Fruit fly (Drosophila melanogaster): ENCODE measurements around the gene mld.

mld gene

dm6 chr3R:24588829-24589638 is 3.6 kb downstream of the mld start:
- no peak for TF ChIP-seq dmrt93B (GFP tag; optimal IDR thresholded peaks at IDR 0.05)
- TF ChIP-seq HLH106 (tag; optimal IDR thresholded peaks at IDR 0.05) = no peak
- TF ChIP-seq lola (GFP tag; optimal IDR thresholded peaks at IDR 0.05) = no peak
- TF ChIP-seq Hr83 (GFP tag; optimal IDR thresholded peaks at IDR 0.05; ENCODE audit: poor library complexity, severe bottlenecking) = peak; percentile 15
- no peak for TF ChIP-seq Myc (optimal IDR thresholded peaks at IDR 0.05)
- no peak for TF ChIP-seq CG32264 (GFP tag; optimal IDR thresholded peaks at IDR 0.05)
- TF ChIP-seq Sp1 (GFP tag; optimal IDR thresholded peaks at IDR 0.05) = peak; percentile 9
- TF ChIP-seq psq (GFP tag; optimal IDR thresholded peaks at IDR 0.05) = no peak
- TF ChIP-seq Dif (GFP tag; optimal IDR thresholded peaks at IDR 0.05; ENCODE audit: partially characterized antibody) = peak; percentile 12
- TF ChIP-seq Hnf4 (GFP tag; optimal IDR thresholded peaks at IDR 0.05) = no peak
- no peak for TF ChIP-seq jim (GFP tag; optimal IDR thresholded peaks at IDR 0.05)
- no peak for TF ChIP-seq Mio (GFP tag; optimal IDR thresholded peaks at IDR 0.05)
- no peak for TF ChIP-seq dsf (GFP tag; optimal IDR thresholded peaks at IDR 0.05; ENCODE audit: borderline replicate concordance)
- TF ChIP-seq Rel (GFP tag; optimal IDR thresholded peaks at IDR 0.05) = no peak
- TF ChIP-seq Rel (tag; optimal IDR thresholded peaks at IDR 0.05) = peak; percentile 10
- TF ChIP-seq dl (GFP tag; optimal IDR thresholded peaks at IDR 0.05; ENCODE audit: insufficient read depth in 1 of 2, partially characterized antibody in 2 of 2) = no peak
- TF ChIP-seq Abd-B (GFP tag; optimal IDR thresholded peaks at IDR 0.05) = no peak
- TF ChIP-seq h (GFP tag; optimal IDR thresholded peaks at IDR 0.05) = no peak
- no peak for TF ChIP-seq sv (GFP tag; optimal IDR thresholded peaks at IDR 0.05)
- TF ChIP-seq tai (GFP tag; optimal IDR thresholded peaks at IDR 0.05) = no peak

- TF ChIP-seq fru (GFP tag; optimal IDR thresholded peaks at IDR 0.05) (no peak), Dfd (GFP tag; optimal IDR thresholded peaks at IDR 0.05) (peak; percentile 40), Rel (GFP tag; optimal IDR thresholded peaks at IDR 0.05) (no peak), Rel (tag; optimal IDR thresholded peaks at IDR 0.05) (peak; percentile 4)
Measured at dm6 chr3R:24590276-24590675, 4.8 kb downstream of the mld start.

dm6 chr3R:24593733-24594132 is 8.3 kb downstream of the mld start:
- TF ChIP-seq psq (GFP tag; optimal IDR thresholded peaks at IDR 0.05) = peak; percentile 28
- no peak for TF ChIP-seq CrebA (GFP tag; optimal IDR thresholded peaks at IDR 0.05; ENCODE audit: borderline replicate concordance)
- TF ChIP-seq Dif (GFP tag; optimal IDR thresholded peaks at IDR 0.05; ENCODE audit: partially characterized antibody) = peak; percentile 58
- no peak for TF ChIP-seq pan (optimal IDR thresholded peaks at IDR 0.05)
- TF ChIP-seq Vsx2 (GFP tag; optimal IDR thresholded peaks at IDR 0.05; ENCODE audit: partially characterized antibody) = peak; percentile 74
- TF ChIP-seq Hr83 (GFP tag; optimal IDR thresholded peaks at IDR 0.05; ENCODE audit: poor library complexity, severe bottlenecking) = no peak

dm6 chr3R:24595330-24596114 is 10.1 kb downstream of the mld start:
- TF ChIP-seq CrebA (GFP tag; optimal IDR thresholded peaks at IDR 0.05; ENCODE audit: borderline replicate concordance) (no peak), jim (GFP tag; optimal IDR thresholded peaks at IDR 0.05) (no peak), Hr83 (GFP tag; optimal IDR thresholded peaks at IDR 0.05; ENCODE audit: poor library complexity, severe bottlenecking) (no peak), sage (GFP tag; optimal IDR thresholded peaks at IDR 0.05) (no peak), Vsx2 (GFP tag; optimal IDR thresholded peaks at IDR 0.05; ENCODE audit: partially characterized antibody) (no peak), Hr78 (GFP tag; optimal IDR thresholded peaks at IDR 0.05) (no peak), fru (GFP tag; optimal IDR thresholded peaks at IDR 0.05) (no peak), ey (GFP tag; optimal IDR thresholded peaks at IDR 0.05) (no peak), CG32264 (GFP tag; optimal IDR thresholded peaks at IDR 0.05) (no peak), Hnf4 (GFP tag; optimal IDR thresholded peaks at IDR 0.05) (no peak), dsf (GFP tag; optimal IDR thresholded peaks at IDR 0.05; ENCODE audit: borderline replicate concordance) (no peak), N (GFP tag; optimal IDR thresholded peaks at IDR 0.05) (no peak), h (GFP tag; optimal IDR thresholded peaks at IDR 0.05) (no peak), Dif (GFP tag; optimal IDR thresholded peaks at IDR 0.05; ENCODE audit: partially characterized antibody) (no peak), tai (GFP tag; optimal IDR thresholded peaks at IDR 0.05) (no peak), foxo (GFP tag; optimal IDR thresholded peaks at IDR 0.05) (no peak), pan (optimal IDR thresholded peaks at IDR 0.05) (no peak), Rel (GFP tag; optimal IDR thresholded peaks at IDR 0.05) (no peak), Rel (tag; optimal IDR thresholded peaks at IDR 0.05) (no peak)
